Worm (Caenorhabditis elegans) whole organism, young adult: ENCODE results near the gene F13A2.5.
A peak's percentile ranks its signal among the peaks of the same experiment; 100 is the strongest.

Experiments used
- B0019.2 ChIP-seq: fragments of 200-800 bp; sonication (Bioruptor generic); conservative IDR thresholded peaks from 2 replicates; pipeline ENCODE4 v1.3.6; 2022; ENCODE audit warnings: missing genetic modification reagents, missing genetic modification characterization, missing compliant biosample characterization
- B0035.1 ChIP-seq: sonication (generic microtip); optimal IDR thresholded peaks from 2 replicates; lab custom pipeline; 2016; ENCODE audit warnings: missing genetic modification characterization, mild to moderate bottlenecking, missing compliant biosample characterization, missing genotype, missing genetic modification reagents
- D2030.7 ChIP-seq: fragments of 200-800 bp; sonication (Bioruptor generic); IDR thresholded peaks from 2 replicates; pipeline ENCODE4 v1.3.6; 2022; ENCODE audit warnings: missing genetic modification reagents, missing genetic modification characterization, missing compliant biosample characterization
- F22D6.2 ChIP-seq: sonication (generic microtip); optimal IDR thresholded peaks from 2 replicates; lab custom pipeline; 2016; ENCODE audit warnings: mild to moderate bottlenecking, missing genetic modification characterization, missing compliant biosample characterization
- F33H1.4 ChIP-seq: fragments of 200-800 bp; sonication (Bioruptor generic); IDR thresholded peaks from 2 replicates; pipeline ENCODE4 v1.3.6; 2022; ENCODE audit warnings: missing genetic modification reagents, missing genetic modification characterization, missing compliant biosample characterization
- F57A8.1 ChIP-seq: fragments of 200-800 bp; sonication (Bioruptor generic); optimal IDR thresholded peaks from 2 replicates; lab custom pipeline; 2018; ENCODE audit warnings: mild to moderate bottlenecking, missing genetic modification characterization, moderate library complexity, missing compliant biosample characterization
- F57C9.4 ChIP-seq: sonication (generic microtip); optimal IDR thresholded peaks from 2 replicates; lab custom pipeline; 2017; ENCODE audit warnings: mild to moderate bottlenecking, missing genetic modification characterization, missing compliant biosample characterization
- K11D2.4 ChIP-seq: fragments of 200-800 bp; sonication (Bioruptor generic); IDR thresholded peaks from 2 replicates; pipeline ENCODE4 v1.3.6; 2022; ENCODE audit warnings: missing genetic modification reagents, missing genetic modification characterization, missing compliant biosample characterization
- T26A5.8 ChIP-seq: sonication (generic microtip); optimal IDR thresholded peaks from 2 replicates; lab custom pipeline; 2016; ENCODE audit warnings: missing genetic modification characterization, missing compliant biosample characterization
- Y53F4B.3 ChIP-seq: fragments of 200-800 bp; sonication (Bioruptor generic); IDR thresholded peaks from 2 replicates; pipeline ENCODE4 v1.3.6; 2022; ENCODE audit warnings: missing genetic modification reagents, missing genetic modification characterization, missing compliant biosample characterization
- Y53G8AR.9 ChIP-seq: fragments of 200-800 bp; sonication (Bioruptor generic); conservative IDR thresholded peaks from 2 replicates; pipeline ENCODE4 v1.3.6; 2022; ENCODE audit warnings: missing genetic modification reagents, missing genetic modification characterization, missing compliant biosample characterization
- Y79H2A.3 ChIP-seq: fragments of 200-800 bp; sonication (Bioruptor generic); conservative IDR thresholded peaks from 2 replicates; pipeline ENCODE4 v1.3.6; 2022; ENCODE audit warnings: missing genetic modification reagents, missing genetic modification characterization, missing compliant biosample characterization
- ZK185.1 ChIP-seq: sonication (generic microtip); optimal IDR thresholded peaks from 2 replicates; lab custom pipeline; 2016; ENCODE audit warnings: mild to moderate bottlenecking, missing genetic modification characterization, missing compliant biosample characterization; ENCODE audit not compliant: poor library complexity, severe bottlenecking
- akir-1 ChIP-seq: fragments of 200-800 bp; sonication (Bioruptor generic); optimal IDR thresholded peaks from 2 replicates; lab custom pipeline; 2018; ENCODE audit warnings: mild to moderate bottlenecking, missing genetic modification characterization, moderate library complexity, missing compliant biosample characterization
- attf-3 ChIP-seq: fragments of 200-800 bp; sonication (Bioruptor generic); conservative IDR thresholded peaks from 2 replicates; pipeline ENCODE4 v1.3.6; 2022; ENCODE audit warnings: missing genetic modification reagents, missing genetic modification characterization, missing compliant biosample characterization
- attf-5 ChIP-seq: fragments of 200-800 bp; sonication (Bioruptor generic); optimal IDR thresholded peaks from 2 replicates; lab custom pipeline; 2018; ENCODE audit warnings: mild to moderate bottlenecking, missing genetic modification characterization, missing compliant biosample characterization
- cebp-2 ChIP-seq: fragments of 200-800 bp; sonication (Bioruptor generic); IDR thresholded peaks from 2 replicates; pipeline ENCODE4 v1.3.6; 2022; ENCODE audit warnings: missing genetic modification characterization, missing compliant biosample characterization
- ceh-58 ChIP-seq: fragments of 200-800 bp; sonication (Bioruptor generic); IDR thresholded peaks from 2 replicates; pipeline ENCODE4 v1.3.6; 2022; ENCODE audit warnings: missing genetic modification characterization, missing compliant biosample characterization
- ceh-91 ChIP-seq: fragments of 200-800 bp; sonication (Bioruptor generic); IDR thresholded peaks from 2 replicates; pipeline ENCODE4 v1.3.6; 2022; ENCODE audit warnings: missing genetic modification reagents, missing genetic modification characterization, missing compliant biosample characterization
- chd-7 ChIP-seq: sonication (generic microtip); optimal IDR thresholded peaks from 2 replicates; lab custom pipeline; 2016; ENCODE audit warnings: mild to moderate bottlenecking, missing genetic modification characterization, moderate library complexity, missing compliant biosample characterization
- dox-1 ChIP-seq: fragments of 200-800 bp; sonication (Bioruptor generic); IDR thresholded peaks from 2 replicates; pipeline ENCODE4 v1.3.6; 2022; ENCODE audit warnings: missing genetic modification reagents, missing genetic modification characterization, missing compliant biosample characterization
- dpff-1 ChIP-seq: sonication (generic microtip); optimal IDR thresholded peaks from 2 replicates; lab custom pipeline; 2017; ENCODE audit warnings: mild to moderate bottlenecking, missing genetic modification characterization, missing compliant biosample characterization
- dpl-1 ChIP-seq: fragments of 150-350 bp; optimal IDR thresholded peaks from 2 replicates; lab custom pipeline; 2014; ENCODE audit warnings: missing biosample characterization, missing genetic modification reagents, missing genetic modification characterization
- egl-44 ChIP-seq: fragments of 200-800 bp; sonication (Bioruptor generic); IDR thresholded peaks from 2 replicates; pipeline ENCODE4 v1.3.6; 2022; ENCODE audit warnings: missing genetic modification reagents, missing genetic modification characterization, missing compliant biosample characterization
- gei-17 ChIP-seq: fragments of 200-800 bp; sonication (Bioruptor generic); optimal IDR thresholded peaks from 2 replicates; lab custom pipeline; 2018; ENCODE audit warnings: mild to moderate bottlenecking, missing genetic modification characterization, missing compliant biosample characterization
- him-1 ChIP-seq: sonication (generic microtip); optimal IDR thresholded peaks from 2 replicates; lab custom pipeline; 2016; ENCODE audit warnings: missing genotype, missing genetic modification reagents, missing genetic modification characterization, missing compliant biosample characterization
- hrde-1 ChIP-seq: sonication (generic microtip); optimal IDR thresholded peaks from 2 replicates; lab custom pipeline; 2016; ENCODE audit warnings: missing genetic modification characterization, mild to moderate bottlenecking, missing compliant biosample characterization, moderate library complexity, missing genotype, missing genetic modification reagents, borderline replicate concordance
- lag-1 ChIP-seq: fragments of 200-800 bp; sonication (Bioruptor generic); IDR thresholded peaks from 2 replicates; pipeline ENCODE4 v1.3.6; 2022; ENCODE audit warnings: missing genetic modification reagents, missing genetic modification characterization, missing compliant biosample characterization
- lin-26 ChIP-seq: fragments of 200-800 bp; sonication (Bioruptor generic); IDR thresholded peaks from 2 replicates; pipeline ENCODE4 v1.3.6; 2022; ENCODE audit warnings: missing genetic modification reagents, missing genetic modification characterization, missing compliant biosample characterization
- lin-40 ChIP-seq: sonication (generic microtip); optimal IDR thresholded peaks from 2 replicates; lab custom pipeline; 2016; ENCODE audit warnings: missing genetic modification characterization, mild to moderate bottlenecking, missing compliant biosample characterization, missing genotype, missing genetic modification reagents
- lin-54 ChIP-seq: fragments of 200-800 bp; sonication (Bioruptor generic); optimal IDR thresholded peaks from 2 replicates; lab custom pipeline; 2018; ENCODE audit warnings: mild to moderate bottlenecking, missing genetic modification characterization, missing compliant biosample characterization
- lsl-1 ChIP-seq: fragments of 200-800 bp; sonication (Bioruptor generic); optimal IDR thresholded peaks from 2 replicates; lab custom pipeline; 2018; ENCODE audit warnings: mild to moderate bottlenecking, missing genetic modification characterization, moderate library complexity, missing compliant biosample characterization
- madf-8 ChIP-seq: fragments of 200-800 bp; sonication (Bioruptor generic); conservative IDR thresholded peaks from 2 replicates; pipeline ENCODE4 v1.3.6; 2022; ENCODE audit warnings: missing genetic modification reagents, missing genetic modification characterization, missing compliant biosample characterization
- mel-28 ChIP-seq: sonication (generic microtip); optimal IDR thresholded peaks from 2 replicates; lab custom pipeline; 2016; ENCODE audit warnings: borderline replicate concordance, mild to moderate bottlenecking, missing genetic modification characterization, missing compliant biosample characterization
- nfya-2 ChIP-seq: fragments of 200-800 bp; sonication (Bioruptor generic); IDR thresholded peaks from 2 replicates; pipeline ENCODE4 v1.3.6; 2022; ENCODE audit warnings: missing genetic modification reagents, missing genetic modification characterization, missing compliant biosample characterization
- nhr-179 ChIP-seq: sonication (generic microtip); optimal IDR thresholded peaks from 2 replicates; lab custom pipeline; 2016; ENCODE audit warnings: mild to moderate bottlenecking, missing genetic modification characterization, missing compliant biosample characterization
- nhr-27 ChIP-seq: fragments of 200-800 bp; sonication (Bioruptor generic); optimal IDR thresholded peaks from 2 replicates; lab custom pipeline; 2018; ENCODE audit warnings: mild to moderate bottlenecking, missing genetic modification characterization, moderate library complexity, missing compliant biosample characterization
- nhr-80 ChIP-seq: sonication (generic microtip); optimal IDR thresholded peaks from 2 replicates; lab custom pipeline; 2016; ENCODE audit warnings: missing genetic modification characterization, missing compliant biosample characterization
- pbrm-1 ChIP-seq: fragments of 200-800 bp; sonication (Bioruptor generic); IDR thresholded peaks from 2 replicates; pipeline ENCODE4 v1.3.6; 2022; ENCODE audit warnings: missing genetic modification reagents, missing genetic modification characterization, missing compliant biosample characterization
- pha-4 ChIP-seq: fragments of 150-350 bp; sonication (generic microtip); optimal IDR thresholded peaks from 2 replicates; lab custom pipeline; 2014; ENCODE audit warnings: missing biosample characterization, missing genetic modification reagents, missing genetic modification characterization
- rec-8 ChIP-seq, 2 experiments: sonication (generic microtip); optimal IDR thresholded peaks; 2 replicates each; lab custom pipeline; 2016; ENCODE audit warnings: mild to moderate bottlenecking in 2 of 2, missing genetic modification characterization in 2 of 2, missing genetic modification reagents in 2 of 2, missing genotype in 2 of 2, missing biosample characterization in 1 of 2, missing compliant biosample characterization in 1 of 2, moderate library complexity in 1 of 2
- repo-1 ChIP-seq: sonication (generic microtip); optimal IDR thresholded peaks from 2 replicates; lab custom pipeline; 2017; ENCODE audit warnings: mild to moderate bottlenecking, missing genetic modification characterization, missing compliant biosample characterization
- sdz-38 ChIP-seq: sonication (generic microtip); optimal IDR thresholded peaks from 2 replicates; lab custom pipeline; 2016; ENCODE audit warnings: missing genotype, missing genetic modification characterization, missing compliant biosample characterization
- somi-1 ChIP-seq: fragments of 200-800 bp; sonication (Bioruptor generic); optimal IDR thresholded peaks from 2 replicates; lab custom pipeline; 2018; ENCODE audit warnings: mild to moderate bottlenecking, missing genetic modification characterization, missing compliant biosample characterization
- tlf-1 ChIP-seq: fragments of 200-800 bp; sonication (Bioruptor generic); optimal IDR thresholded peaks from 2 replicates; lab custom pipeline; 2018; ENCODE audit warnings: mild to moderate bottlenecking, missing genetic modification characterization, missing compliant biosample characterization
- unc-62 ChIP-seq: fragments of 150-350 bp; optimal IDR thresholded peaks from 2 replicates; lab custom pipeline; 2014; ENCODE audit warnings: missing biosample characterization, missing genetic modification reagents, missing genetic modification characterization
- ztf-18 ChIP-seq: sonication (generic microtip); optimal IDR thresholded peaks from 2 replicates; lab custom pipeline; 2016; ENCODE audit warnings: missing genotype, mild to moderate bottlenecking, missing genetic modification characterization, missing compliant biosample characterization
- ztf-3 ChIP-seq: fragments of 200-800 bp; sonication (Bioruptor generic); optimal IDR thresholded peaks from 2 replicates; lab custom pipeline; 2018; ENCODE audit warnings: mild to moderate bottlenecking, missing genetic modification characterization, missing compliant biosample characterization

F13A2.5 gene

DNA sequence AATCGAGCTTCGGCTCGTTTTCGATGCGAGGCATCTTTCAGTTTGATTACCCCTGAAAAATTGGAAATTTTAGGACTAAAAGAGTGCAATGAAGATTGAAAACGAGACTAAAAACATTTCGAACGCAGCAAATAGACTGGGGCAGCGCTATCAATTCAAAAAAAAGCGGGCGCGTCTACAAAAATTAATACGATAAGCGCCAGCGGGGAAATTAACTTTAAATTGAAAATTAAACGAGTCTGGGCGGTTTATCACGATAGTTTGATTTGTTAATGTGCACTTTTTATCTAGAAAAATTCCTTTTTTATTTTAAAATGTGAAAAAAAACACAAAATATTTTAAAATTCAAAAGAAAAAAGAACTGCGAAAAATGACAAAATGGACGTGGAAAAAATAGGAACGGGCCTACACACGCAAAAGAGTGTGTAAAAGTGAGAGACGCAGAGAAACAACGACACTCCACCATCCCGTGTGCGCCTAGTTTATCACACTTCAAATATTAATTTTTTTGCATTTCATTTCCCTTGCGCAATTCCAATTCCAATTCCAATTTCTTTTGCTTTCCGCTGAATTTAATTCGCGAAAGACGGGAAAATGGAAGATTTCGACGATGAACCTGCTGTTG lies 30.3 kb downstream of the F13A2.5 start, which contains the start of the genes gmpr-1 and fipp-1 (continued):
- TF ChIP-seq Y53F4B.3 = no peak
- TF ChIP-seq F22D6.2 (tag; lab: Kevin White, UChicago) = no peak
- no peak for TF ChIP-seq sdz-38 (tag; lab: Kevin White, UChicago)
- peak; percentile 97 for TF ChIP-seq attf-3 (GFP tag; lab: Robert Waterston, UW)
- no peak for TF ChIP-seq B0035.1
- peak; percentile 47 for TF ChIP-seq nhr-80 (tag; lab: Kevin White, UChicago)
- TF ChIP-seq K11D2.4 = no peak
- no peak for TF ChIP-seq somi-1 (GFP tag; lab: Kevin White, UChicago)
- TF ChIP-seq F57A8.1 (GFP tag; lab: Kevin White, UChicago) = no peak
- no peak for TF ChIP-seq repo-1 (tag; lab: Kevin White, UChicago)
- no peak for TF ChIP-seq nhr-179 (tag; lab: Kevin White, UChicago)
- TF ChIP-seq F33H1.4 = peak; percentile 46
- no peak for TF ChIP-seq egl-44
- TF ChIP-seq ztf-3 = no peak
- no peak for TF ChIP-seq ZK185.1 (tag; lab: Kevin White, UChicago)
- no peak for TF ChIP-seq T26A5.8 (tag; lab: Kevin White, UChicago)
- TF ChIP-seq lin-26 (GFP tag; lab: Robert Waterston, UW) = no peak
- TF ChIP-seq lin-54 (GFP tag; lab: Kevin White, UChicago) = peak; percentile 32
- peak; percentile 36 for TF ChIP-seq tlf-1 (GFP tag; lab: Kevin White, UChicago)
- TF ChIP-seq lin-40 (tag; lab: Kevin White, UChicago) = no peak
- no peak for TF ChIP-seq him-1 (tag; lab: Kevin White, UChicago)
- TF ChIP-seq lag-1 (GFP tag; lab: Robert Waterston, UW) = no peak
- no peak for TF ChIP-seq ztf-18 (tag; lab: Kevin White, UChicago)
- no peak for TF ChIP-seq unc-62
- peak; percentile 63 for TF ChIP-seq lsl-1 (GFP tag; lab: Kevin White, UChicago)
- no peak for TF ChIP-seq pbrm-1 (GFP tag; lab: Robert Waterston, UW)
- TF ChIP-seq dpff-1 (tag; lab: Kevin White, UChicago) = no peak
- no peak for TF ChIP-seq F57C9.4
- peak; percentile 58; the same call in 1 of the 2 replicates for TF ChIP-seq D2030.7 (GFP tag; lab: Robert Waterston, UW)
- no peak for TF ChIP-seq pha-4 (tag; lab: Kevin White, UChicago)
- no peak for TF ChIP-seq chd-7 (tag; lab: Kevin White, UChicago)
- peak; percentile 85 for TF ChIP-seq madf-8 (GFP tag; lab: Robert Waterston, UW)
- TF ChIP-seq dox-1 (GFP tag; lab: Robert Waterston, UW) = 0 out of 2 replicates have a peak, but pooled peaks have one; percentile 42
- TF ChIP-seq nfya-2 (GFP tag; lab: Robert Waterston, UW) = no peak
- TF ChIP-seq Y79H2A.3 (GFP tag; lab: Robert Waterston, UW) = no peak
- no peak for TF ChIP-seq cebp-2 (GFP tag; lab: Robert Waterston, UW)
- TF ChIP-seq nhr-27 (tag; lab: Kevin White, UChicago) = no peak
- TF ChIP-seq attf-5 (GFP tag; lab: Kevin White, UChicago) = no peak
- TF ChIP-seq gei-17 (GFP tag; lab: Kevin White, UChicago) = no peak
- TF ChIP-seq hrde-1 (tag; lab: Kevin White, UChicago) = no peak
- TF ChIP-seq rec-8 (tag; optimal IDR thresholded peaks at IDR 0.05; lab: Kevin White, UChicago) = no peak
- no peak for TF ChIP-seq akir-1 (GFP tag; lab: Kevin White, UChicago)
- TF ChIP-seq dpl-1 (GFP tag; lab: Kevin White, UChicago) = peak; percentile 58
- TF ChIP-seq B0019.2 (GFP tag; lab: Robert Waterston, UW) = no peak
- no peak for TF ChIP-seq ceh-58
- TF ChIP-seq ceh-91 (GFP tag; lab: Robert Waterston, UW) = peak; percentile 60; the same call in 1 of the 2 replicates
- TF ChIP-seq Y53G8AR.9 (GFP tag; lab: Robert Waterston, UW) = no peak
- TF ChIP-seq mel-28 (tag; lab: Kevin White, UChicago) = no peak
